Fruit fly (Drosophila melanogaster) whole organism, prepupa: ENCODE data around the gene CG6893.

Experiments used
- Blimp-1 ChIP-seq: fragments of 200-800 bp; sonication (Bioruptor generic); optimal IDR thresholded peaks from 3 replicates; lab custom pipeline; 2017; ENCODE audit warnings: missing biosample characterization, missing genetic modification characterization, mild to moderate bottlenecking, moderate library complexity, missing genetic modification reagents
- CG10631 ChIP-seq: fragments of 200-800 bp; sonication (Bioruptor generic); optimal IDR thresholded peaks from 2 replicates; lab custom pipeline; 2016; ENCODE audit warnings: missing biosample characterization, missing genetic modification characterization
- CG10669 ChIP-seq: fragments of 200-800 bp; sonication (Bioruptor generic); optimal IDR thresholded peaks from 3 replicates; lab custom pipeline; 2018; ENCODE audit warnings: missing biosample characterization, mild to moderate bottlenecking, missing genetic modification characterization, moderate library complexity
- CG11294 ChIP-seq: fragments of 200-800 bp; sonication (Bioruptor generic); IDR thresholded peaks from 2 replicates; pipeline ENCODE4 v1.3.6; 2022; ENCODE audit warnings: missing biosample characterization, missing genetic modification characterization
- CG11762 ChIP-seq: fragments of 200-800 bp; sonication (Bioruptor generic); optimal IDR thresholded peaks from 3 replicates; lab custom pipeline; 2016; ENCODE audit warnings: missing biosample characterization, missing genetic modification characterization; ENCODE audit not compliant: insufficient read depth
- CG15336 ChIP-seq: fragments of 200-800 bp; sonication (Bioruptor generic); IDR thresholded peaks from 2 replicates; pipeline ENCODE4 v1.3.6; 2022; ENCODE audit warnings: missing biosample characterization, missing genetic modification characterization
- CG1621 ChIP-seq: fragments of 200-800 bp; sonication (Bioruptor generic); optimal IDR thresholded peaks from 3 replicates; lab custom pipeline; 2018; ENCODE audit warnings: missing biosample characterization, mild to moderate bottlenecking, missing genetic modification characterization
- CG16779 ChIP-seq: fragments of 200-800 bp; sonication (Bioruptor generic); optimal IDR thresholded peaks from 3 replicates; lab custom pipeline; 2017; ENCODE audit warnings: missing biosample characterization, mild to moderate bottlenecking, missing genetic modification characterization
- CG3032 ChIP-seq: fragments of 200-800 bp; optimal IDR thresholded peaks from 2 replicates; lab custom pipeline; 2019; ENCODE audit warnings: missing biosample characterization, mild to moderate bottlenecking, missing genetic modification characterization, moderate library complexity
- CG31627 ChIP-seq: fragments of 200-800 bp; sonication (Bioruptor generic); optimal IDR thresholded peaks from 3 replicates; lab custom pipeline; 2016; ENCODE audit warnings: missing biosample characterization, missing genetic modification characterization
- CG6163 ChIP-seq: fragments of 200-800 bp; sonication (Bioruptor generic); IDR thresholded peaks from 3 replicates; pipeline ENCODE4 v1.3.6; 2022; ENCODE audit warnings: missing biosample characterization, missing genetic modification characterization
- CG6792 ChIP-seq: fragments of 200-800 bp; sonication (Bioruptor generic); optimal IDR thresholded peaks from 3 replicates; lab custom pipeline; 2016; ENCODE audit warnings: missing biosample characterization, missing genetic modification characterization
- CG6854 ChIP-seq: fragments of 200-800 bp; sonication (Bioruptor generic); optimal IDR thresholded peaks from 2 replicates; lab custom pipeline; 2017; ENCODE audit warnings: missing biosample characterization, mild to moderate bottlenecking, missing genetic modification characterization
- CG8119 ChIP-seq: fragments of 200-800 bp; sonication (Bioruptor generic); IDR thresholded peaks from 3 replicates; pipeline ENCODE4 v1.3.6; 2022; ENCODE audit warnings: missing biosample characterization, missing genetic modification characterization
- CG8319 ChIP-seq: fragments of 200-800 bp; sonication (Bioruptor generic); optimal IDR thresholded peaks from 3 replicates; lab custom pipeline; 2016; ENCODE audit warnings: missing biosample characterization, missing genetic modification characterization
- CG8632 ChIP-seq: fragments of 200-800 bp; sonication (Bioruptor generic); optimal IDR thresholded peaks from 3 replicates; lab custom pipeline; 2016; ENCODE audit warnings: missing biosample characterization, missing genetic modification characterization
- CG9139 ChIP-seq: fragments of 200-800 bp; sonication (Bioruptor generic); optimal IDR thresholded peaks from 3 replicates; lab custom pipeline; 2017; ENCODE audit warnings: missing biosample characterization, mild to moderate bottlenecking, missing genetic modification characterization
- Eip75B ChIP-seq: fragments of 200-800 bp; sonication (Bioruptor generic); optimal IDR thresholded peaks from 3 replicates; lab custom pipeline; 2016; ENCODE audit warnings: missing biosample characterization, missing genetic modification characterization
- Eip78C ChIP-seq: fragments of 200-800 bp; sonication (Bioruptor generic); peaks from one replicate; lab custom pipeline; 2016; ENCODE audit warnings: missing biosample characterization, missing genetic modification characterization
- Eip93F ChIP-seq: fragments of 200-800 bp; sonication (Bioruptor generic); optimal IDR thresholded peaks from 2 replicates; lab custom pipeline; 2016; ENCODE audit warnings: missing biosample characterization, mild to moderate bottlenecking, missing genetic modification characterization
- Ets96B ChIP-seq: fragments of 200-800 bp; optimal IDR thresholded peaks from 2 replicates; lab custom pipeline; 2019; ENCODE audit warnings: missing biosample characterization, mild to moderate bottlenecking, missing genetic modification characterization, moderate library complexity
- Gug ChIP-seq: fragments of 200-800 bp; sonication (Bioruptor generic); IDR thresholded peaks from 2 replicates; pipeline ENCODE4 v1.3.6; 2022; ENCODE audit warnings: missing biosample characterization, missing genetic modification characterization
- Hr39 ChIP-seq: fragments of 200-800 bp; sonication (Bioruptor generic); optimal IDR thresholded peaks from 2 replicates; lab custom pipeline; 2016; ENCODE audit warnings: missing biosample characterization, missing genetic modification characterization
- Hr4 ChIP-seq: fragments of 200-800 bp; sonication (Bioruptor generic); optimal IDR thresholded peaks from 3 replicates; lab custom pipeline; 2016; ENCODE audit warnings: missing biosample characterization, missing genetic modification characterization
- Lpt ChIP-seq: fragments of 200-800 bp; sonication (Bioruptor generic); optimal IDR thresholded peaks from 3 replicates; lab custom pipeline; 2016; ENCODE audit warnings: missing biosample characterization, missing genetic modification characterization
- OdsH ChIP-seq: fragments of 200-800 bp; sonication (Bioruptor generic); optimal IDR thresholded peaks from 3 replicates; lab custom pipeline; 2016; ENCODE audit warnings: missing biosample characterization, missing genetic modification characterization
- Smox ChIP-seq: fragments of 200-800 bp; sonication (Bioruptor generic); optimal IDR thresholded peaks from 3 replicates; lab custom pipeline; 2016; ENCODE audit warnings: missing biosample characterization, missing genetic modification characterization
- Sox102F ChIP-seq: fragments of 200-800 bp; sonication (Bioruptor generic); optimal IDR thresholded peaks from 2 replicates; lab custom pipeline; 2016; ENCODE audit warnings: missing biosample characterization, mild to moderate bottlenecking, missing genetic modification characterization
- Sox15 ChIP-seq: fragments of 200-800 bp; sonication (Bioruptor generic); optimal IDR thresholded peaks from 3 replicates; lab custom pipeline; 2016; ENCODE audit warnings: missing biosample characterization, missing genetic modification characterization
- dac ChIP-seq: fragments of 200-800 bp; sonication (Bioruptor generic); optimal IDR thresholded peaks from 2 replicates; lab custom pipeline; 2017; ENCODE audit warnings: missing biosample characterization, mild to moderate bottlenecking, missing genetic modification characterization
- dsx ChIP-seq: fragments of 200-800 bp; optimal IDR thresholded peaks from 3 replicates; lab custom pipeline; 2019; ENCODE audit warnings: missing biosample characterization, mild to moderate bottlenecking, missing genetic modification characterization, moderate library complexity; ENCODE audit not compliant: poor library complexity, severe bottlenecking
- eg ChIP-seq: fragments of 200-800 bp; sonication (Bioruptor generic); IDR thresholded peaks from 3 replicates; pipeline ENCODE4 v1.3.6; 2022; ENCODE audit warnings: missing biosample characterization, missing genetic modification characterization
- fd59A ChIP-seq: fragments of 200-800 bp; sonication (Bioruptor generic); optimal IDR thresholded peaks from 2 replicates; lab custom pipeline; 2017; ENCODE audit warnings: missing biosample characterization, mild to moderate bottlenecking, missing genetic modification characterization, missing genetic modification reagents
- lz ChIP-seq: fragments of 200-800 bp; sonication (Bioruptor generic); optimal IDR thresholded peaks from 3 replicates; lab custom pipeline; 2016; ENCODE audit warnings: missing biosample characterization, missing genetic modification characterization
- net ChIP-seq: fragments of 200-800 bp; sonication (Bioruptor generic); optimal IDR thresholded peaks from 3 replicates; lab custom pipeline; 2016; ENCODE audit warnings: missing biosample characterization, missing genetic modification characterization
- pdm3 ChIP-seq: fragments of 200-800 bp; sonication (Bioruptor generic); optimal IDR thresholded peaks from 3 replicates; lab custom pipeline; 2016; ENCODE audit warnings: missing biosample characterization, missing genetic modification characterization
- spab ChIP-seq: fragments of 200-800 bp; sonication (Bioruptor generic); optimal IDR thresholded peaks from 2 replicates; lab custom pipeline; 2017; ENCODE audit warnings: missing biosample characterization, mild to moderate bottlenecking, missing genetic modification characterization, missing genetic modification reagents
- ss ChIP-seq, 2 experiments: fragments of 200-800 bp; sonication (Bioruptor generic); optimal IDR thresholded peaks; 2 replicates in 1 of 2; 3 replicates in 1 of 2; lab custom pipeline; 2017 to 2018; ENCODE audit warnings: mild to moderate bottlenecking in 2 of 2, missing biosample characterization in 2 of 2, missing genetic modification characterization in 2 of 2, moderate library complexity in 1 of 2
- topi ChIP-seq: fragments of 200-800 bp; sonication (Bioruptor generic); optimal IDR thresholded peaks from 3 replicates; lab custom pipeline; 2016; ENCODE audit warnings: missing biosample characterization, missing genetic modification characterization
- vri ChIP-seq: fragments of 200-800 bp; sonication (Bioruptor generic); optimal IDR thresholded peaks from 3 replicates; lab custom pipeline; 2016; ENCODE audit warnings: missing biosample characterization, mild to moderate bottlenecking, missing genetic modification characterization

The CG6893 gene

dm6 chr3L:18698312-18698711 lies 4.3 kb downstream of the CG6893 start, which contains the start of gene Dic4:
Gene Dic4, minus strand, starts transcription at chr3L:18698412.
- TF ChIP-seq CG6163 (GFP tag; lab: Robert Waterston, UW), result no peak
- no peak for TF ChIP-seq CG31627 (GFP tag; lab: Kevin White, UChicago)
- TF ChIP-seq dsx (GFP tag; lab: Kevin White, UChicago), result no peak
- TF ChIP-seq eg (GFP tag; lab: Robert Waterston, UW), result no peak
- no peak for TF ChIP-seq CG9139
- no peak for TF ChIP-seq Sox15
- TF ChIP-seq CG16779 (tag; lab: Kevin White, UChicago), result no peak
- no peak for TF ChIP-seq Lpt (GFP tag; lab: Kevin White, UChicago)
- TF ChIP-seq CG11762 (GFP tag; lab: Kevin White, UChicago), result no peak
- no peak for TF ChIP-seq CG3032 (tag; lab: Kevin White, UChicago)
- no peak for TF ChIP-seq CG10631
- TF ChIP-seq CG8319 (GFP tag; lab: Kevin White, UChicago), result no peak
- TF ChIP-seq Ets96B (tag; lab: Kevin White, UChicago), result no peak
- TF ChIP-seq Blimp-1 (GFP tag; lab: Kevin White, UChicago), result no peak

dm6 chr3L:18723172-18723571 lies 29.2 kb downstream of the CG6893 start, which contains the start of gene CG12477:
Gene CG12477, minus strand, starts transcription at chr3L:18723272.
- no peak for TF ChIP-seq CG10669 (GFP tag; lab: Kevin White, UChicago)
- TF ChIP-seq lz (GFP tag; lab: Kevin White, UChicago), result no peak
- TF ChIP-seq CG9139, result no peak

DNA sequence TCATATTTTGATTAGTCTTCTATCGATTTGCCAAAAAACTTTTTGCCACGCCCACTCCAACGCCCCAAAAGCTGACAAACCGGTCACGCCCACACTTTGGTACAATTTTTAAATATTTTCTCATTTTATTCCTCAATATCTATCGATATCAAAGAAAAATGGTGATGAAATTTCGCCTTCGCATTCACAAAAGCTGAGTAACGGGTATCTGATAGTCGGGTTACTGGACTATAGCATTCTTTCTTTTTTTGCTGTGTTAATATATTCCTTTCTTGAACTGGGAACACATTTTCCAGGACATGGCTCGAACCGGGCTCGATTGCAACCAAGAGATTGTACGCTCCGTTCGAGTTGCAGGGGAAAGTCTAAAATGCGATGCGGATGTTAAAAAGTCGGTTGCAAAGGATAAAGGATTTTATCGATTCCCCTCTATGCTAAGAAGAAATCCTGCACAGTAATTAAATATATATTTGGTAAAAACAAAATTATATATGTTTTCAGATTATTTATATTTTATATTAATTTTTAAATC lies 49.0 kb downstream of the CG6893 start:
- TF ChIP-seq Gug (GFP tag; lab: Robert Waterston, UW), result no peak
- no peak for TF ChIP-seq dsx (GFP tag; lab: Kevin White, UChicago)
- no peak for TF ChIP-seq Hr39 (GFP tag; lab: Kevin White, UChicago)
- TF ChIP-seq Hr4 (GFP tag; lab: Kevin White, UChicago), result no peak
- TF ChIP-seq CG15336 (GFP tag; lab: Robert Waterston, UW), result no peak
- TF ChIP-seq spab (GFP tag; lab: Kevin White, UChicago), result no peak
- TF ChIP-seq Eip75B (GFP tag; lab: Kevin White, UChicago), result no peak
- no peak for TF ChIP-seq topi
- TF ChIP-seq CG11294, result no peak
- no peak for TF ChIP-seq CG10669 (GFP tag; lab: Kevin White, UChicago)
- TF ChIP-seq pdm3 (GFP tag; lab: Kevin White, UChicago), result no peak
- TF ChIP-seq ss (GFP tag; optimal IDR thresholded peaks at IDR 0.05; lab: Kevin White, UChicago), result no peak
- TF ChIP-seq Ets96B (tag; lab: Kevin White, UChicago), result no peak

dm6 chr3L:18743679-18744078 lies 49.7 kb downstream of the CG6893 start:
- TF ChIP-seq Lpt (GFP tag; lab: Kevin White, UChicago) (no peak), lz (GFP tag; lab: Kevin White, UChicago) (no peak), Sox102F (GFP tag; lab: Kevin White, UChicago) (no peak), Eip93F (GFP tag; lab: Kevin White, UChicago) (no peak), pdm3 (GFP tag; lab: Kevin White, UChicago) (no peak), Eip78C (peak; percentile 38), vri (GFP tag; lab: Kevin White, UChicago) (no peak)

DNA sequence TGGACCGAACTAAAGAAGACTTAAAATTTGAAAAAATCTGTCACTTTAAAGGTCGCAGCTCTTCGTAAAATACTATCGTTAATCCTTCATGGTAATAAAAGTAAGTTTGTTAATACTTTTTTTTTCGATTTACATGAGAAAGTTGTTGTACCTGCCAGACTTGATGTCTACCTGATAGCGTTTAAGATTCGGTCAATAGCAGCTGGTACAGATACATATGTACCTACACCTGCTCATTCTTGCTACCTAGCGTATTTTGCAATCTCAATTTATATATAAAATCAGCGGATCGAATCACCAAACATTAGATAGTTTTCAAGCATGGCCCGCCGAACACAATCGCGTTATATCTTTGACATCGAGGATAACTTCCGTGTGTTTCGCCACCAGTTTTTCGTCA lies 50.2 kb downstream of the CG6893 start, which contains the start of gene CG6885:
TSS of gene CG6885 (plus strand) at position 301 of the 400 bp plus-strand sequence.
- TF ChIP-seq CG8632 (GFP tag; lab: Kevin White, UChicago) (no peak), CG8119 (no peak), CG10669 (GFP tag; lab: Kevin White, UChicago) (no peak), net (GFP tag; lab: Kevin White, UChicago) (no peak), OdsH (GFP tag; lab: Kevin White, UChicago) (no peak), Smox (GFP tag; lab: Kevin White, UChicago) (no peak), CG11762 (GFP tag; lab: Kevin White, UChicago) (no peak), CG1621 (no peak), spab (GFP tag; lab: Kevin White, UChicago) (no peak), Sox15 (no peak), CG6792 (no peak), dac (no peak), CG6854 (GFP tag; lab: Kevin White, UChicago) (no peak), CG31627 (GFP tag; lab: Kevin White, UChicago) (no peak), Eip78C (no peak), CG3032 (tag; lab: Kevin White, UChicago) (no peak), fd59A (GFP tag; lab: Kevin White, UChicago) (no peak)
